Fruit fly (Drosophila melanogaster): Measurements from ENCODE around the gene TyrR.

- TF ChIP-seq CG8478 (optimal IDR thresholded peaks at IDR 0.05) (no peak), psq (optimal IDR thresholded peaks at IDR 0.05) (no peak), pan (optimal IDR thresholded peaks at IDR 0.05) (no peak), usp (GFP tag; optimal IDR thresholded peaks at IDR 0.05) (no peak)
Measured at dm6 chr3R:17793287-17793686, 30.3 kb upstream of the TyrR start.
